Worm (Caenorhabditis elegans) whole organism, mixed stage, embryonic: ENCODE data around the gene Y32G9A.5.

Experiments
- flh-1 ChIP-seq: fragments of 200-800 bp; sonication (Bioruptor generic); optimal IDR thresholded peaks from 2 replicates; lab custom pipeline; 2018; ENCODE audit warnings: mild to moderate bottlenecking, missing genetic modification characterization, moderate library complexity, missing compliant biosample characterization
- ham-2 ChIP-seq: fragments of 200-800 bp; sonication (Bioruptor generic); optimal IDR thresholded peaks from 2 replicates; lab custom pipeline; 2018; ENCODE audit warnings: mild to moderate bottlenecking, missing genetic modification characterization, missing compliant biosample characterization
- lsy-2 ChIP-seq: fragments of 150-350 bp; optimal IDR thresholded peaks from 2 replicates; lab custom pipeline; 2014; ENCODE audit warnings: missing biosample characterization, missing genetic modification characterization
- mab-5 ChIP-seq: fragments of 150-350 bp; optimal IDR thresholded peaks from 2 replicates; lab custom pipeline; 2014; ENCODE audit warnings: missing biosample characterization, missing genetic modification characterization
- mep-1 ChIP-seq: fragments of 150-350 bp; optimal IDR thresholded peaks from 2 replicates; lab custom pipeline; 2017; ENCODE audit warnings: missing biosample characterization, missing genetic modification reagents, missing genetic modification characterization, inconsistent platforms
- mls-2 ChIP-seq: sonication (generic microtip); optimal IDR thresholded peaks from 2 replicates; lab custom pipeline; 2016; ENCODE audit warnings: mild to moderate bottlenecking, missing genetic modification characterization, moderate library complexity, missing compliant biosample characterization
- nhr-12 ChIP-seq: fragments of 150-350 bp; optimal IDR thresholded peaks from 2 replicates; lab custom pipeline; 2014; ENCODE audit warnings: missing biosample characterization, missing genetic modification characterization
- pha-4 ChIP-seq: fragments of 150-350 bp; optimal IDR thresholded peaks from 2 replicates; lab custom pipeline; 2018; ENCODE audit warnings: missing biosample characterization, missing genetic modification reagents, missing genetic modification characterization
- snpc-4 ChIP-seq: fragments of 150-350 bp; optimal IDR thresholded peaks from 2 replicates; lab custom pipeline; 2014; ENCODE audit warnings: missing biosample characterization, missing genetic modification characterization
- sptf-1 ChIP-seq: sonication (generic microtip); optimal IDR thresholded peaks from 2 replicates; lab custom pipeline; 2017; ENCODE audit warnings: mild to moderate bottlenecking, missing genetic modification characterization, moderate library complexity, missing compliant biosample characterization
- unc-39 ChIP-seq: fragments of 150-350 bp; optimal IDR thresholded peaks from 2 replicates; lab custom pipeline; 2014; ENCODE audit warnings: missing biosample characterization, missing genetic modification characterization
- unc-62 ChIP-seq: fragments of 150-350 bp; optimal IDR thresholded peaks from 2 replicates; lab custom pipeline; 2014; ENCODE audit warnings: missing biosample characterization, missing genetic modification reagents, missing genetic modification characterization
- zip-8 ChIP-seq: fragments of 150-350 bp; optimal IDR thresholded peaks from 2 replicates; lab custom pipeline; 2014; ENCODE audit warnings: missing biosample characterization, missing genetic modification characterization

- no peak for TF ChIP-seq mab-5
- no peak for TF ChIP-seq snpc-4 (tag; lab: Kevin White, UChicago)
- TF ChIP-seq flh-1: no peak
- no peak for TF ChIP-seq unc-62 (GFP tag; lab: Kevin White, UChicago)
- TF ChIP-seq lsy-2: no peak
- TF ChIP-seq pha-4: no peak
- TF ChIP-seq ham-2 (GFP tag; lab: Kevin White, UChicago): no peak
- TF ChIP-seq mls-2 (tag; lab: Kevin White, UChicago): no peak
- no peak for TF ChIP-seq sptf-1 (tag; lab: Kevin White, UChicago)
- TF ChIP-seq nhr-12 (tag; lab: Kevin White, UChicago): no peak
- TF ChIP-seq unc-39 (tag; lab: Kevin White, UChicago): no peak
- no peak for TF ChIP-seq mep-1 (tag; lab: Kevin White, UChicago)
- no peak for TF ChIP-seq zip-8 (tag; lab: Kevin White, UChicago)
Observed at ce11 chrV:1935494-1935893, 28.0 kb downstream of the Y32G9A.5 start.
